Fruit fly (Drosophila melanogaster) whole organism: ENCODE data around the gene Agpat2.

ENCODE experiments used
- CG8478 ChIP-seq: fragments of >200 bp; optimal IDR thresholded peaks from 2 replicates; lab custom pipeline; 2018; ENCODE audit warnings: inconsistent platforms
- Dll ChIP-seq: fragments of >200 bp; optimal IDR thresholded peaks from 2 replicates; lab custom pipeline; 2017
- EcR ChIP-seq, 2 experiments: fragments of >200 bp; optimal IDR thresholded peaks; 2 replicates each; lab custom pipeline; 2017; ENCODE audit warnings: missing biosample characterization in 2 of 2, missing genetic modification characterization in 2 of 2, missing genetic modification reagents in 2 of 2
- psq ChIP-seq: fragments of >200 bp; optimal IDR thresholded peaks from 2 replicates; lab custom pipeline; 2017

dm6 chr2L:8468929-8469681 is 5.3 kb upstream of the Agpat2 start:
- TF ChIP-seq Dll (lab: Kevin White, UChicago): no peak
- no peak for TF ChIP-seq psq (lab: Kevin White, UChicago)
- no peak for TF ChIP-seq CG8478 (lab: Kevin White, UChicago)
- no peak for TF ChIP-seq EcR (GFP tag; optimal IDR thresholded peaks at IDR 0.05; lab: Kevin White, UChicago)
